Worm (Caenorhabditis elegans) whole organism, mixed stage, embryonic: ENCODE results near the gene gsto-3.

Source experiments
- bed-3 ChIP-seq: fragments of 200-800 bp; sonication (Bioruptor generic); optimal IDR thresholded peaks from 3 replicates; lab custom pipeline; 2018; ENCODE audit warnings: mild to moderate bottlenecking, missing genetic modification characterization, moderate library complexity, missing compliant biosample characterization
- ceh-39 ChIP-seq: fragments of 150-350 bp; optimal IDR thresholded peaks from 2 replicates; lab custom pipeline; 2014; ENCODE audit warnings: missing biosample characterization, missing genetic modification characterization
- ceh-83 ChIP-seq: fragments of 200-800 bp; sonication (Bioruptor generic); optimal IDR thresholded peaks from 2 replicates; lab custom pipeline; 2018; ENCODE audit warnings: mild to moderate bottlenecking, missing genetic modification characterization, missing compliant biosample characterization
- ces-1 ChIP-seq: fragments of 150-350 bp; optimal IDR thresholded peaks from 2 replicates; lab custom pipeline; 2014; ENCODE audit warnings: missing biosample characterization, missing genetic modification reagents, missing genetic modification characterization
- cnd-1 ChIP-seq: fragments of 200-800 bp; sonication (Bioruptor generic); optimal IDR thresholded peaks from 2 replicates; lab custom pipeline; 2018; ENCODE audit warnings: mild to moderate bottlenecking, missing genetic modification characterization, missing compliant biosample characterization
- drap-1 ChIP-seq: fragments of 200-800 bp; sonication (Bioruptor generic); optimal IDR thresholded peaks from 3 replicates; lab custom pipeline; 2018; ENCODE audit warnings: mild to moderate bottlenecking, missing genetic modification characterization, missing compliant biosample characterization
- elt-1 ChIP-seq: sonication (generic microtip); optimal IDR thresholded peaks from 2 replicates; lab custom pipeline; 2017; ENCODE audit warnings: missing genetic modification characterization, mild to moderate bottlenecking, missing compliant biosample characterization, antibody characterized with exemption, moderate library complexity, borderline replicate concordance; ENCODE audit not compliant: insufficient read depth
- elt-3 ChIP-seq: fragments of 150-350 bp; optimal IDR thresholded peaks from 2 replicates; lab custom pipeline; 2014; ENCODE audit warnings: missing biosample characterization, missing genetic modification characterization
- ham-2 ChIP-seq: fragments of 200-800 bp; sonication (Bioruptor generic); optimal IDR thresholded peaks from 2 replicates; lab custom pipeline; 2018; ENCODE audit warnings: mild to moderate bottlenecking, missing genetic modification characterization, missing compliant biosample characterization
- hlh-1 ChIP-seq: fragments of 150-350 bp; optimal IDR thresholded peaks from 2 replicates; lab custom pipeline; 2014; ENCODE audit warnings: missing biosample characterization, missing genetic modification reagents, missing genetic modification characterization
- lin-13 ChIP-seq: fragments of 150-350 bp; optimal IDR thresholded peaks from 2 replicates; lab custom pipeline; 2014; ENCODE audit warnings: missing biosample characterization, missing genetic modification characterization
- lin-32 ChIP-seq: fragments of 200-800 bp; sonication (Bioruptor generic); optimal IDR thresholded peaks from 2 replicates; lab custom pipeline; 2018; ENCODE audit warnings: mild to moderate bottlenecking, missing genetic modification characterization, missing compliant biosample characterization
- mab-5 ChIP-seq: fragments of 150-350 bp; optimal IDR thresholded peaks from 2 replicates; lab custom pipeline; 2014; ENCODE audit warnings: missing biosample characterization, missing genetic modification characterization
- mep-1 ChIP-seq: fragments of 150-350 bp; optimal IDR thresholded peaks from 2 replicates; lab custom pipeline; 2017; ENCODE audit warnings: missing biosample characterization, missing genetic modification reagents, missing genetic modification characterization, inconsistent platforms
- mls-2 ChIP-seq: sonication (generic microtip); optimal IDR thresholded peaks from 2 replicates; lab custom pipeline; 2016; ENCODE audit warnings: mild to moderate bottlenecking, missing genetic modification characterization, moderate library complexity, missing compliant biosample characterization
- nhr-2 ChIP-seq: fragments of 150-350 bp; optimal IDR thresholded peaks from 2 replicates; lab custom pipeline; 2014; ENCODE audit warnings: missing biosample characterization, missing genetic modification characterization
- nhr-28 ChIP-seq: fragments of 150-350 bp; optimal IDR thresholded peaks from 2 replicates; lab custom pipeline; 2014; ENCODE audit warnings: missing biosample characterization, missing genetic modification characterization
- nhr-76 ChIP-seq: sonication (generic microtip); optimal IDR thresholded peaks from 2 replicates; lab custom pipeline; 2017; ENCODE audit warnings: missing biosample characterization, missing genetic modification characterization
- pha-4 ChIP-seq: fragments of 150-350 bp; optimal IDR thresholded peaks from 2 replicates; lab custom pipeline; 2018; ENCODE audit warnings: missing biosample characterization, missing genetic modification reagents, missing genetic modification characterization
- sem-2 ChIP-seq: fragments of 200-800 bp; sonication (Bioruptor generic); optimal IDR thresholded peaks from 2 replicates; lab custom pipeline; 2018; ENCODE audit warnings: mild to moderate bottlenecking, missing genetic modification characterization, missing compliant biosample characterization
- snpc-4 ChIP-seq: fragments of 150-350 bp; optimal IDR thresholded peaks from 2 replicates; lab custom pipeline; 2014; ENCODE audit warnings: missing biosample characterization, missing genetic modification characterization
- tbx-8 ChIP-seq: fragments of 200-800 bp; sonication (Bioruptor generic); optimal IDR thresholded peaks from 2 replicates; lab custom pipeline; 2018; ENCODE audit warnings: mild to moderate bottlenecking, missing genetic modification characterization, moderate library complexity, missing compliant biosample characterization
- unc-120 ChIP-seq: sonication (generic microtip); optimal IDR thresholded peaks from 2 replicates; lab custom pipeline; 2017; ENCODE audit warnings: missing genetic modification characterization, missing compliant biosample characterization; ENCODE audit not compliant: poor library complexity, severe bottlenecking
- unc-39 ChIP-seq: fragments of 150-350 bp; optimal IDR thresholded peaks from 2 replicates; lab custom pipeline; 2014; ENCODE audit warnings: missing biosample characterization, missing genetic modification characterization
- unc-62 ChIP-seq: fragments of 150-350 bp; optimal IDR thresholded peaks from 2 replicates; lab custom pipeline; 2014; ENCODE audit warnings: missing biosample characterization, missing genetic modification reagents, missing genetic modification characterization
- zip-8 ChIP-seq: fragments of 150-350 bp; optimal IDR thresholded peaks from 2 replicates; lab custom pipeline; 2014; ENCODE audit warnings: missing biosample characterization, missing genetic modification characterization
- ztf-11 ChIP-seq: fragments of 150-350 bp; optimal IDR thresholded peaks from 2 replicates; lab custom pipeline; 2014; ENCODE audit warnings: missing biosample characterization, missing genetic modification characterization

gsto-3 gene

DNA sequence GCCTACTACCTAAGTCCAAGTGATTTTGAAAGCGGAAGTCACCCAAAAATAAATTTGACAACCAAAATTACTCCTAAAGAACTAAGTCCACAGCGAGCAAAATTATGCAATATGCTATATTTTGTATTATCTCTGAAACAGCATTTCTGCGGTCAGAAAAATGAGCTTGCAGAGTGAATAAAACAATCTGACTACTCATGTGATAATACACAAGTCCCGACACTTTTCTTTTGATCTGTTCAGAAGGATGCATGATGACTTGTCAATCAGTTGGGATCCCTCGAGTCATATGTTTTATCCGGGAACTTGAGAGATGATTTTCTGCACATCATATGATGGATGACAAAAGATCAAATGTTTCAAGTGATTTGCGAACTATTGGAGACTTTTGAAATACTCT lies 4.0 kb upstream of the gsto-3 start:
- TF ChIP-seq sem-2 (GFP tag; lab: Kevin White, UChicago) (no peak), unc-62 (peak; percentile 12), unc-120 (tag; lab: Kevin White, UChicago) (no peak), drap-1 (GFP tag; lab: Kevin White, UChicago) (no peak), lin-32 (GFP tag; lab: Kevin White, UChicago) (no peak), zip-8 (tag; lab: Kevin White, UChicago) (no peak)

DNA sequence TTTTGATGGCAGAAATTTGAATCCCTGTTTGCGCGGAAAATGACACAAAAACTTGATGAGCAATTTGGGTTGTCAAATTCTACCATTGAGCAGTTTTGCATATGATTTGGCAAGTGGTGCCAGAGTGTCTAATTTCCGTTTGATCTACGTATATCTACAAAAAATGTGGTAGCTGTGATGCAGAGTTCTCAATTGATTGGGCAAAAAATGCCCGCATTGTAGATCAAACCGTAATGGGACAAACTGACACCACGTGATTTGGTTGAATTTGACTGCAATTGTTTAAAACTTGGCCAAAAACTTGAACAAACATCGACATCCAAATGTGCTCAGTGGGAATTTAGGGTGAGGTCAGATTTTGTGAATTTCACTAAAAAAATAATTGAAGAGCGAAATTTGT lies 1.4 kb upstream of the gsto-3 start, which contains the start of gene K10F12.7:
TSS of gene K10F12.7 (minus strand) at position 101 of the 400 bp plus-strand sequence.
- TF ChIP-seq mep-1 (tag; lab: Kevin White, UChicago), result no peak
- TF ChIP-seq ham-2 (GFP tag; lab: Kevin White, UChicago), result no peak
- TF ChIP-seq sem-2 (GFP tag; lab: Kevin White, UChicago), result no peak
- no peak for TF ChIP-seq drap-1 (GFP tag; lab: Kevin White, UChicago)
- TF ChIP-seq nhr-28 (tag; lab: Kevin White, UChicago), result no peak
- no peak for TF ChIP-seq snpc-4 (tag; lab: Kevin White, UChicago)
- no peak for TF ChIP-seq mls-2 (tag; lab: Kevin White, UChicago)
- TF ChIP-seq lin-13, result no peak
- TF ChIP-seq cnd-1 (tag; lab: Kevin White, UChicago), result no peak
- TF ChIP-seq lin-32 (GFP tag; lab: Kevin White, UChicago), result no peak
- no peak for TF ChIP-seq unc-62
- no peak for TF ChIP-seq pha-4 (tag; lab: Kevin White, UChicago)
- no peak for TF ChIP-seq nhr-2
- TF ChIP-seq bed-3 (GFP tag; lab: Kevin White, UChicago), result no peak
- no peak for TF ChIP-seq ceh-83
- no peak for TF ChIP-seq ztf-11 (tag; lab: Kevin White, UChicago)
- TF ChIP-seq tbx-8, result no peak
- no peak for TF ChIP-seq hlh-1 (tag; lab: Kevin White, UChicago)

DNA sequence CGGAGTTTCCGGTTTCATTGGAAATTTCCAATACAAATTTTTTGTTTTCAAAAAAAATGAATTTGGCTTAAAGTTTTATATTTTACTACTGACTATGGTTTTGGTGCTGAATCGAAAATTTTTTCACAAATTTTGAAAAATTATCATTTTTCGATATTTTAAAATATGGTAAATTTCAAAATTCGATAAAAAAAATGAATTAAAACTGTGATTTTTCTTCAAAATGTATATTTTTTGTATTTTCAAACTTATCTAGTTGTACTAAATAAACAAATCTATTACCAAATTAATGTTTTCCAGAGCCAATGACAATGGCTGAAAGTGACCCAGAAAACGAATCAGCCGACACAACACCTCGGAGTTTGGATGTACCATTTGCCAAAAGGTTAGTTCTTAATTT lies 15.4 kb downstream of the gsto-3 start, which contains the start of gene pll-1:
TSS of gene pll-1 (plus strand) at position 301 of the 400 bp plus-strand sequence.
- no peak for TF ChIP-seq unc-39 (tag; lab: Kevin White, UChicago)
- no peak for TF ChIP-seq ces-1 (GFP tag; lab: Kevin White, UChicago)
- TF ChIP-seq mab-5 (tag; lab: Kevin White, UChicago), result no peak
- no peak for TF ChIP-seq mep-1 (tag; lab: Kevin White, UChicago)
- TF ChIP-seq nhr-76 (tag; lab: Kevin White, UChicago), result no peak
- no peak for TF ChIP-seq pha-4 (tag; lab: Kevin White, UChicago)
- TF ChIP-seq elt-1 (tag; lab: Kevin White, UChicago), result no peak
- no peak for TF ChIP-seq cnd-1 (tag; lab: Kevin White, UChicago)
- no peak for TF ChIP-seq nhr-2
- TF ChIP-seq elt-3, result no peak
- no peak for TF ChIP-seq unc-120 (tag; lab: Kevin White, UChicago)
- no peak for TF ChIP-seq ham-2 (GFP tag; lab: Kevin White, UChicago)

DNA sequence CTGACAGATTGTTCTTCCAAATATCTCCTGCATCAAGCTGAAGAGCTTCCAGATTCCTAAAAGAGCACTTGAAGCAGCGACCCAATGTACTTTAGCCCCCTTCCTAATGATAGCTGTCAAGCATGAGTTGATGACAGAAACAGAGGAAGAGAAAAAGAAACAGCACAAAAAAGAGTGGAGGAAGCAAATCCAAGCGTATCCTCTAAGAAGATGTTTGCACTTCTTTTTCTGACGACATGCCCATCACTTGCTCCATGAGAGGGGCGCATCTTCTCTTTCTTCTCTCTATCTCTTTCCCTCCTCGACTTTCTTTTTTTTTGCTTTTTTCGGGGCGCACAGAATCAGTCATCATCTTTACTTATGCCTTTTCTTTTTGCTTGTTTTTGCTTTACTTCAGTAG lies 20.8 kb downstream of the gsto-3 start:
- TF ChIP-seq ces-1 (GFP tag; lab: Kevin White, UChicago) (peak; percentile 3), lin-13 (no peak), zip-8 (tag; lab: Kevin White, UChicago) (no peak)

DNA sequence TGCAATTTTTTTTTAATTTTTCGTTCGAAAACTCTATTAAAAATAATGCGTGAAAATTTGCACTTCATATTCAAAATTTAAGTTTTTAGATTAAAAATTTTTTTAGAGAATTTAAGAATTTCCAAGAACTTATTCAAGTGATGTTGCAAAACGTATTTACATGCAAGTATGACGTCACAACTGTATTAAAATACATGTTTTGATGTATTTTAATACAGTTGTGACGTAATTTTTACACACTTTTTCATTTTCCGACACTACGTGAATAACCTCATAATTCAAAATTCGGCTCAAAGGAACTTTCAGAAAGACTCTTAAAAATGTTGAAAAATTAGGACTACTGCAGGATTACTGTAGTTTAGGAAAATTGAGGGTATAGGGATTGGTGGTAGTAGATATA lies 23.0 kb downstream of the gsto-3 start:
- TF ChIP-seq hlh-1 (tag; lab: Kevin White, UChicago) (no peak), ceh-39 (no peak), zip-8 (tag; lab: Kevin White, UChicago) (peak; percentile 99), nhr-2 (no peak)

DNA sequence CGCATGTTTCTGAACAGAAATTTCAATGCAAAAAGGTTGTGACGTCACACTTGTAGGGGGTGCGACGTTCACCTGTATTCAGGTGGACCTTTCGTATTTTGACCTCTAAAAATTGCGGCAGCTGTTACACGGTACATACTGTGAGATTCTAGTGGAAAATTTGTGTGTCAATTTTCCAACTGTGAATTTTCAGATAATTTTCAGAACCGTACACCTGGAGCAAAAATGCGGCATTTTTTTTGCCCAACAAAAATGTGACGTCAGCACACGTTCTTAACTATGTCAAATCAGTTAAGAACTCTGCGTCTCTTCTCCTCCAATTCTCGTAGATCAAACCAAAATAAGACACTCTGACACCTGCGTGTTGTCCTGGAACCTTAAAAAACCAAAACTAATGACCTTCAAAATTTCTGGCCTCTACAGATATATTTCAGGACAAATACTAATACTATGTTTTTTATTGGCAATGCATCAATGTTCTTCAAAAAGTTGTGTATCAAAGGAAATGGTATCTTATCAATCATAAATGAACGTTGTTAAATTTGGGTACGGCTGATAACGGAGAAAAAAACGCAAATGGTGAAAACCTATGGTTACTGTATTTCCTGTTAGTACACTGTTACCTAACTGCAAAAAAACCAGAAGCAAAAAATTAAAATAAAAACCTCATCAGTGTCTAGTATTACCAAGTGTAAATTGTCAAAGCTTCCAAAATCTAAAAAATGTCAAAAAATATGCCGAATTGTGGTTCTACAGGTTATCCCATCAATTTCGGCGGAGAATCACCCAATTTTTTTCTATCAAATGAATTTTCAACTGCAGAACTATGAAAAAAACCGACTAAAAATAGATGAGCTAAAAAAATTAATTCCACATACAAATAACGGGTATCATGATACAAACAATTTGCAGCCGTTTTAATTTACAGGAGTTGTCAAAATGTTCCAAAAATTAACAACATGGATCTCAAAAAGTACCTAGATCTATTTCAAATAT lies 23.9 kb downstream of the gsto-3 start:
- TF ChIP-seq zip-8 (tag; lab: Kevin White, UChicago), result peak; percentile 38
- no peak for TF ChIP-seq unc-39 (tag; lab: Kevin White, UChicago)
